Fruit fly (Drosophila melanogaster): Measurements from ENCODE around the gene CG16762.

- TF ChIP-seq CG8478 (optimal IDR thresholded peaks at IDR 0.05) (no peak), CTCF (optimal IDR thresholded peaks at IDR 0.05) (no peak)
These were observed 14.0 kb upstream of the CG16762 start for dm6 chr3L:2489438-2489837.
